Fruit fly (Drosophila melanogaster) whole organism, embryonic: ENCODE data around the gene CG7806.

Experiments used
- Atf6 ChIP-seq: fragments of 200-800 bp; sonication (Bioruptor generic); IDR thresholded peaks from 2 replicates; pipeline ENCODE4 v1.3.6; 2022; ENCODE audit warnings: missing biosample characterization, missing genetic modification characterization
- B-H2 ChIP-seq: fragments of 200-800 bp; sonication (Bioruptor generic); optimal IDR thresholded peaks from 2 replicates; lab custom pipeline; 2018; ENCODE audit warnings: missing biosample characterization, mild to moderate bottlenecking, missing genetic modification characterization
- BtbVII ChIP-seq: fragments of 200-800 bp; sonication (Bioruptor generic); optimal IDR thresholded peaks from 3 replicates; lab custom pipeline; 2017; ENCODE audit warnings: missing biosample characterization, mild to moderate bottlenecking, missing genetic modification characterization
- CG10267 ChIP-seq: fragments of 200-800 bp; sonication (Bioruptor generic); optimal IDR thresholded peaks from 2 replicates; lab custom pipeline; 2018; ENCODE audit warnings: missing biosample characterization, mild to moderate bottlenecking, missing genetic modification characterization, moderate library complexity
- CG10321 ChIP-seq: fragments of 200-800 bp; sonication (Bioruptor generic); IDR thresholded peaks from 2 replicates; pipeline ENCODE4 v1.3.6; 2022; ENCODE audit warnings: missing biosample characterization, missing genetic modification characterization
- CG10462 ChIP-seq: fragments of 200-800 bp; sonication (Bioruptor generic); optimal IDR thresholded peaks from 2 replicates; lab custom pipeline; 2016; ENCODE audit warnings: missing biosample characterization, missing genetic modification characterization
- CG16813 ChIP-seq: fragments of 200-800 bp; sonication (Bioruptor generic); IDR thresholded peaks from 3 replicates; pipeline ENCODE4 v1.3.6; 2022; ENCODE audit warnings: missing biosample characterization, missing genetic modification characterization; ENCODE audit not compliant: partially characterized antibody
- CG17802 ChIP-seq: fragments of 200-800 bp; sonication (Bioruptor generic); optimal IDR thresholded peaks from 2 replicates; lab custom pipeline; 2018; ENCODE audit warnings: missing biosample characterization, mild to moderate bottlenecking, missing genetic modification characterization, moderate library complexity
- CG1792 ChIP-seq: fragments of 200-800 bp; sonication (Bioruptor generic); optimal IDR thresholded peaks from 2 replicates; lab custom pipeline; 2016; ENCODE audit warnings: missing biosample characterization, missing genetic modification characterization
- CG18262 ChIP-seq: fragments of 200-800 bp; optimal IDR thresholded peaks from 3 replicates; lab custom pipeline; 2019; ENCODE audit warnings: missing biosample characterization, mild to moderate bottlenecking, missing genetic modification characterization, moderate library complexity
- CG18619 ChIP-seq: fragments of 200-800 bp; sonication (Bioruptor generic); optimal IDR thresholded peaks from 3 replicates; lab custom pipeline; 2017; ENCODE audit warnings: missing biosample characterization, mild to moderate bottlenecking, missing genetic modification characterization
- CG2202 ChIP-seq: fragments of 200-800 bp; sonication (Bioruptor generic); optimal IDR thresholded peaks from 2 replicates; lab custom pipeline; 2018; ENCODE audit warnings: missing biosample characterization, mild to moderate bottlenecking, missing genetic modification characterization
- CG30020 ChIP-seq: fragments of 200-800 bp; optimal IDR thresholded peaks from 2 replicates; lab custom pipeline; 2019; ENCODE audit warnings: missing biosample characterization, mild to moderate bottlenecking, missing genetic modification characterization, moderate library complexity
- CG3281 ChIP-seq: fragments of 200-800 bp; sonication (Bioruptor generic); optimal IDR thresholded peaks from 3 replicates; lab custom pipeline; 2017; ENCODE audit warnings: missing biosample characterization, mild to moderate bottlenecking, missing genetic modification characterization
- CG3407 ChIP-seq: fragments of 200-800 bp; sonication (Bioruptor generic); optimal IDR thresholded peaks from 2 replicates; lab custom pipeline; 2018; ENCODE audit warnings: missing biosample characterization, mild to moderate bottlenecking, missing genetic modification characterization
- CG4404 ChIP-seq: fragments of 200-800 bp; sonication (Bioruptor generic); IDR thresholded peaks from 2 replicates; pipeline ENCODE4 v1.3.6; 2022; ENCODE audit warnings: missing biosample characterization, missing genetic modification characterization
- CG4617 ChIP-seq: fragments of 200-800 bp; sonication (Bioruptor generic); optimal IDR thresholded peaks from 3 replicates; lab custom pipeline; 2016; ENCODE audit warnings: missing biosample characterization, missing genetic modification characterization, borderline replicate concordance
- CG4707 ChIP-seq: fragments of 200-800 bp; sonication (Bioruptor generic); optimal IDR thresholded peaks from 2 replicates; lab custom pipeline; 2018; ENCODE audit warnings: missing biosample characterization, mild to moderate bottlenecking, missing genetic modification characterization, moderate library complexity
- CG5245 ChIP-seq: fragments of 200-800 bp; sonication (Bioruptor generic); optimal IDR thresholded peaks from 3 replicates; lab custom pipeline; 2016; ENCODE audit warnings: missing biosample characterization, missing genetic modification characterization
- CG6254 ChIP-seq: fragments of 200-800 bp; sonication (Bioruptor generic); optimal IDR thresholded peaks from 3 replicates; lab custom pipeline; 2017; ENCODE audit warnings: mild to moderate bottlenecking, missing biosample characterization, missing genetic modification reagents, missing genetic modification characterization
- CG7271 ChIP-seq: fragments of 200-800 bp; sonication (Bioruptor generic); optimal IDR thresholded peaks from 2 replicates; lab custom pipeline; 2018; ENCODE audit warnings: missing biosample characterization, mild to moderate bottlenecking, missing genetic modification characterization, moderate library complexity
- CG9215 ChIP-seq: fragments of 200-800 bp; sonication (Bioruptor generic); IDR thresholded peaks from 2 replicates; pipeline ENCODE4 v1.3.6; 2022; ENCODE audit warnings: missing biosample characterization, missing genetic modification characterization
- CG9727 ChIP-seq: fragments of 200-800 bp; sonication (Bioruptor generic); optimal IDR thresholded peaks from 3 replicates; lab custom pipeline; 2017; ENCODE audit warnings: missing biosample characterization, mild to moderate bottlenecking, missing genetic modification characterization
- CG9797 ChIP-seq: fragments of 200-800 bp; sonication (Bioruptor generic); optimal IDR thresholded peaks from 3 replicates; lab custom pipeline; 2018; ENCODE audit warnings: missing biosample characterization, mild to moderate bottlenecking, missing genetic modification characterization
- CoRest ChIP-seq: fragments of 200-800 bp; sonication (Bioruptor generic); optimal IDR thresholded peaks from 3 replicates; lab custom pipeline; 2018; ENCODE audit warnings: missing biosample characterization, mild to moderate bottlenecking, missing genetic modification characterization, moderate library complexity
- Dll ChIP-seq: fragments of 200-800 bp; sonication (Bioruptor generic); IDR thresholded peaks from 4 replicates; pipeline ENCODE4 v1.3.6; 2022; ENCODE audit warnings: missing biosample characterization, missing genetic modification characterization; ENCODE audit not compliant: partially characterized antibody
- Ets65A ChIP-seq: fragments of 200-800 bp; sonication (Bioruptor generic); peaks from one replicate; lab custom pipeline; 2016; ENCODE audit warnings: missing biosample characterization, missing genetic modification characterization
- Gsc ChIP-seq: fragments of 200-800 bp; sonication (Bioruptor generic); IDR thresholded peaks from 2 replicates; pipeline ENCODE4 v1.3.6; 2022; ENCODE audit warnings: missing biosample characterization, missing genetic modification characterization
- MTF-1 ChIP-seq: fragments of 200-800 bp; sonication (Bioruptor generic); optimal IDR thresholded peaks from 2 replicates; lab custom pipeline; 2018; ENCODE audit warnings: missing biosample characterization, mild to moderate bottlenecking, missing genetic modification characterization, borderline replicate concordance
- Med ChIP-seq: fragments of 200-800 bp; sonication (Bioruptor generic); peaks from one replicate; lab custom pipeline; 2016; ENCODE audit warnings: missing biosample characterization, missing genetic modification characterization, mild to moderate bottlenecking, inconsistent platforms, moderate library complexity
- Opbp ChIP-seq: fragments of 200-800 bp; sonication (Bioruptor generic); IDR thresholded peaks from 3 replicates; pipeline ENCODE4 v1.3.6; 2022; ENCODE audit warnings: missing biosample characterization, missing genetic modification characterization; ENCODE audit not compliant: partially characterized antibody
- Scr ChIP-seq: fragments of 200-800 bp; sonication (Bioruptor generic); IDR thresholded peaks from 2 replicates; pipeline ENCODE4 v1.3.6; 2022; ENCODE audit warnings: missing biosample characterization, missing genetic modification characterization; ENCODE audit not compliant: partially characterized antibody
- Sry-δ ChIP-seq: fragments of 200-800 bp; sonication (Bioruptor generic); optimal IDR thresholded peaks from 2 replicates; lab custom pipeline; 2016; ENCODE audit warnings: missing biosample characterization, missing genetic modification characterization
- ab ChIP-seq: fragments of 200-800 bp; sonication (Bioruptor generic); optimal IDR thresholded peaks from 2 replicates; lab custom pipeline; 2016; ENCODE audit warnings: missing biosample characterization, missing genetic modification characterization
- da ChIP-seq: fragments of 200-800 bp; sonication (Bioruptor generic); optimal IDR thresholded peaks from 2 replicates; lab custom pipeline; 2016; ENCODE audit warnings: missing biosample characterization, missing genetic modification characterization
- exex ChIP-seq: fragments of 200-800 bp; sonication (Bioruptor generic); optimal IDR thresholded peaks from 4 replicates; lab custom pipeline; 2018; ENCODE audit warnings: missing biosample characterization, mild to moderate bottlenecking, missing genetic modification characterization, moderate library complexity
- gem ChIP-seq: fragments of 200-800 bp; sonication (Bioruptor generic); optimal IDR thresholded peaks from 2 replicates; lab custom pipeline; 2019; ENCODE audit warnings: missing biosample characterization, mild to moderate bottlenecking, missing genetic modification characterization, moderate library complexity
- grn ChIP-seq: fragments of 200-800 bp; sonication (Bioruptor generic); optimal IDR thresholded peaks from 3 replicates; lab custom pipeline; 2017; ENCODE audit warnings: missing biosample characterization, missing genetic modification characterization
- gsb ChIP-seq: fragments of 200-800 bp; sonication (Bioruptor generic); IDR thresholded peaks from 2 replicates; pipeline ENCODE4 v1.3.6; 2022; ENCODE audit warnings: missing biosample characterization, missing genetic modification characterization
- gt ChIP-seq: fragments of 200-800 bp; sonication (Bioruptor generic); IDR thresholded peaks from 2 replicates; pipeline ENCODE4 v1.3.6; 2022; ENCODE audit warnings: missing biosample characterization, missing genetic modification characterization
- jing ChIP-seq: fragments of 200-800 bp; sonication (Bioruptor generic); optimal IDR thresholded peaks from 2 replicates; lab custom pipeline; 2018; ENCODE audit warnings: missing biosample characterization, mild to moderate bottlenecking, missing genetic modification characterization
- kay ChIP-seq: fragments of 200-800 bp; sonication (Bioruptor generic); optimal IDR thresholded peaks from 2 replicates; lab custom pipeline; 2016; ENCODE audit warnings: missing biosample characterization, missing genetic modification characterization
- knrl ChIP-seq: fragments of 200-800 bp; sonication (Bioruptor generic); IDR thresholded peaks from 3 replicates; pipeline ENCODE4 v1.3.6; 2022; ENCODE audit warnings: missing biosample characterization, missing genetic modification characterization; ENCODE audit not compliant: partially characterized antibody
- prd ChIP-seq, 3 experiments: fragments of >200 bp in 2 of 3; fragments of 200-800 bp in 1 of 3; sonication (Bioruptor generic) in 1 of 3; optimal IDR thresholded peaks in 2 of 3; IDR thresholded peaks in 1 of 3; 2 replicates in 2 of 3; 3 replicates in 1 of 3; pipeline versions ENCODE4 v1.3.6 to Lab custom; 2017 to 2022; ENCODE audit warnings: missing biosample characterization in 1 of 3, missing genetic modification characterization in 1 of 3
- pum ChIP-seq: fragments of 200-800 bp; sonication (Bioruptor generic); optimal IDR thresholded peaks from 2 replicates; lab custom pipeline; 2016; ENCODE audit warnings: missing biosample characterization, missing genetic modification characterization
- unc-4 ChIP-seq: fragments of 200-800 bp; sonication (Bioruptor generic); IDR thresholded peaks from 2 replicates; pipeline ENCODE4 v1.3.6; 2022; ENCODE audit warnings: missing biosample characterization, missing genetic modification characterization; ENCODE audit not compliant: partially characterized antibody
- wdn ChIP-seq: fragments of 200-800 bp; sonication (Bioruptor generic); IDR thresholded peaks from 2 replicates; pipeline ENCODE4 v1.3.6; 2022; ENCODE audit warnings: missing biosample characterization, missing genetic modification characterization
- yki ChIP-seq: fragments of >200 bp; optimal IDR thresholded peaks from 3 replicates; lab custom pipeline; 2018

The CG7806 gene

dm6 chr2L:8319858-8320525 lies 8.8 kb downstream of the CG7806 start, which contains the start of the genes mtsh and strat (continued):
- TF ChIP-seq Opbp (GFP tag; lab: Robert Waterston, UW): peak; percentile 57; the same call in 1 of the 3 replicates
- TF ChIP-seq CG17802: peak; percentile 48
- no peak for TF ChIP-seq gem (tag; lab: Kevin White, UChicago)
- peak; percentile 94 for TF ChIP-seq Ets65A (GFP tag; lab: Kevin White, UChicago)
- TF ChIP-seq Atf6: peak; percentile 57; the same call in 1 of the 2 replicates
- TF ChIP-seq CG4707 (GFP tag; lab: Kevin White, UChicago): peak; percentile 49
- peak; percentile 84 for TF ChIP-seq CG9797 (GFP tag; lab: Kevin White, UChicago)
- TF ChIP-seq CG2202 (tag; lab: Kevin White, UChicago): no peak
- TF ChIP-seq CG3407 (GFP tag; lab: Kevin White, UChicago): peak; percentile 14
- no peak for TF ChIP-seq CG10321 (GFP tag; lab: Robert Waterston, UW)
- TF ChIP-seq Dll (GFP tag; lab: Robert Waterston, UW): peak; percentile 64; the same call in 2 of the 4 replicates
- peak; percentile 96 for TF ChIP-seq CG4617 (GFP tag; lab: Kevin White, UChicago)
- TF ChIP-seq Gsc: no peak
- no peak for TF ChIP-seq gt (GFP tag; lab: Robert Waterston, UW)
- TF ChIP-seq CG4404 (GFP tag; lab: Robert Waterston, UW): 0 out of 2 replicates have a peak, but pooled peaks have one; percentile 23
- TF ChIP-seq CG5245 (GFP tag; lab: Kevin White, UChicago): peak; percentile 22
- peak; percentile 95 for TF ChIP-seq Med (GFP tag; lab: Kevin White, UChicago)
- peak; percentile 20 for TF ChIP-seq jing (GFP tag; lab: Kevin White, UChicago)
- no peak for TF ChIP-seq CG10462 (GFP tag; lab: Kevin White, UChicago)
- peak; percentile 59 for TF ChIP-seq B-H2 (GFP tag; lab: Kevin White, UChicago)
- TF ChIP-seq yki (lab: Kevin White, UChicago): no peak
- TF ChIP-seq grn: peak; percentile 38
- TF ChIP-seq CG18262 (tag; lab: Kevin White, UChicago): peak; percentile 60
- TF ChIP-seq CG1792 (GFP tag; lab: Kevin White, UChicago): peak; percentile 51
- TF ChIP-seq CG10267: peak; percentile 95
- peak; percentile 48 for TF ChIP-seq CoRest (tag; lab: Kevin White, UChicago)
- TF ChIP-seq CG6254: peak; percentile 30
- TF ChIP-seq CG3281 (GFP tag; lab: Kevin White, UChicago): peak; percentile 76
- no peak for TF ChIP-seq kay (GFP tag; lab: Kevin White, UChicago)
- peak; percentile 86 for TF ChIP-seq CG7271 (tag; lab: Kevin White, UChicago)
- no peak for TF ChIP-seq wdn (GFP tag; lab: Robert Waterston, UW)
- peak; percentile 52 for TF ChIP-seq BtbVII (GFP tag; lab: Kevin White, UChicago)
- peak; percentile 33; the same call in 1 of the 2 replicates for TF ChIP-seq gsb (GFP tag; lab: Robert Waterston, UW)
- TF ChIP-seq Scr (GFP tag; lab: Robert Waterston, UW): peak; percentile 62
- TF ChIP-seq MTF-1 (GFP tag; lab: Kevin White, UChicago): peak; percentile 85
- TF ChIP-seq da (GFP tag; lab: Kevin White, UChicago): no peak
- peak; percentile 48; the same call in 2 of the 3 replicates for TF ChIP-seq knrl (GFP tag; lab: Robert Waterston, UW)
- no peak for TF ChIP-seq ab
- TF ChIP-seq pum (GFP tag; lab: Kevin White, UChicago): no peak
- TF ChIP-seq prd (optimal IDR thresholded peaks at IDR 0.05; lab: Kevin White, UChicago): no peak
- TF ChIP-seq prd (GFP tag; IDR thresholded peaks at IDR 0.05; lab: Robert Waterston, UW): peak; percentile 30; the same call in 1 of the 3 replicates
- peak; percentile 82 for TF ChIP-seq CG9727 (GFP tag; lab: Kevin White, UChicago)
- no peak for TF ChIP-seq CG9215 (GFP tag; lab: Robert Waterston, UW)
- TF ChIP-seq Sry-δ (GFP tag; lab: Kevin White, UChicago): peak; percentile 62
- TF ChIP-seq CG18619 (GFP tag; lab: Kevin White, UChicago): peak; percentile 31
- peak; percentile 51; the same call in 2 of the 3 replicates for TF ChIP-seq CG16813 (GFP tag; lab: Robert Waterston, UW)
- peak; percentile 18 for TF ChIP-seq CG30020 (tag; lab: Kevin White, UChicago)
- TF ChIP-seq exex (tag; lab: Kevin White, UChicago): peak; percentile 44
- TF ChIP-seq unc-4 (GFP tag; lab: Robert Waterston, UW): peak; percentile 59; the same call in 1 of the 2 replicates
